Worm (Caenorhabditis elegans) whole organism, L3 larva: ENCODE data around the gene elpc-3.

Experiments
- aly-2 ChIP-seq: fragments of 150-350 bp; optimal IDR thresholded peaks from 2 replicates; lab custom pipeline; 2014; ENCODE audit warnings: missing biosample characterization, missing genetic modification characterization
- ama-1 ChIP-seq: fragments of 150-350 bp; optimal IDR thresholded peaks from 2 replicates; lab custom pipeline; 2018
- ceh-28 ChIP-seq: fragments of 150-350 bp; optimal IDR thresholded peaks from 2 replicates; lab custom pipeline; 2014; ENCODE audit warnings: missing biosample characterization, missing genetic modification reagents, missing genetic modification characterization
- ceh-82 ChIP-seq: fragments of 150-350 bp; optimal IDR thresholded peaks from 2 replicates; lab custom pipeline; 2014; ENCODE audit warnings: missing biosample characterization, missing genetic modification characterization
- elt-1 ChIP-seq: fragments of 150-350 bp; optimal IDR thresholded peaks from 2 replicates; lab custom pipeline; 2014; ENCODE audit warnings: missing biosample characterization, missing genetic modification characterization
- eor-1 ChIP-seq, 2 experiments: fragments of 150-350 bp; optimal IDR thresholded peaks; 2 replicates each; lab custom pipeline; 2014 to 2018; ENCODE audit warnings: missing biosample characterization in 2 of 2, missing genetic modification characterization in 2 of 2
- fkh-2 ChIP-seq: fragments of 150-350 bp; optimal IDR thresholded peaks from 2 replicates; lab custom pipeline; 2014; ENCODE audit warnings: missing biosample characterization, missing genetic modification reagents, missing genetic modification characterization
- fos-1 ChIP-seq: fragments of 150-350 bp; optimal IDR thresholded peaks from 2 replicates; lab custom pipeline; 2014; ENCODE audit warnings: missing biosample characterization, missing genetic modification characterization
- jun-1 ChIP-seq: fragments of 150-350 bp; optimal IDR thresholded peaks from 2 replicates; lab custom pipeline; 2014; ENCODE audit warnings: missing biosample characterization, missing genetic modification reagents, missing genetic modification characterization
- lin-15B ChIP-seq: fragments of 150-350 bp; optimal IDR thresholded peaks from 2 replicates; lab custom pipeline; 2014; ENCODE audit warnings: missing biosample characterization, missing genetic modification characterization
- lsy-12 ChIP-seq: sonication (generic microtip); optimal IDR thresholded peaks from 2 replicates; lab custom pipeline; 2016; ENCODE audit warnings: mild to moderate bottlenecking, missing genetic modification characterization, missing compliant biosample characterization
- mdl-1 ChIP-seq: fragments of 150-350 bp; optimal IDR thresholded peaks from 2 replicates; lab custom pipeline; 2014; ENCODE audit warnings: missing biosample characterization, missing genetic modification characterization
- nfya-1 ChIP-seq: sonication (generic microtip); optimal IDR thresholded peaks from 2 replicates; lab custom pipeline; 2017; ENCODE audit warnings: missing genetic modification characterization, mild to moderate bottlenecking, missing compliant biosample characterization, antibody characterized with exemption, moderate library complexity; ENCODE audit not compliant: insufficient read depth
- nhr-11 ChIP-seq: fragments of 150-350 bp; optimal IDR thresholded peaks from 2 replicates; lab custom pipeline; 2014; ENCODE audit warnings: missing biosample characterization, missing genetic modification characterization
- nhr-23 ChIP-seq: fragments of 150-350 bp; optimal IDR thresholded peaks from 2 replicates; lab custom pipeline; 2014; ENCODE audit warnings: missing biosample characterization, missing genetic modification reagents, missing genetic modification characterization
- nhr-237 ChIP-seq: fragments of 150-350 bp; optimal IDR thresholded peaks from 2 replicates; lab custom pipeline; 2014; ENCODE audit warnings: missing biosample characterization, missing genetic modification characterization
- nhr-25 ChIP-seq: sonication (generic microtip); optimal IDR thresholded peaks from 2 replicates; lab custom pipeline; 2017; ENCODE audit warnings: missing biosample characterization, missing genetic modification characterization
- nhr-28 ChIP-seq: fragments of 150-350 bp; optimal IDR thresholded peaks from 2 replicates; lab custom pipeline; 2014; ENCODE audit warnings: missing biosample characterization, missing genetic modification characterization
- nhr-43 ChIP-seq: sonication (generic microtip); optimal IDR thresholded peaks from 2 replicates; lab custom pipeline; 2016; ENCODE audit warnings: mild to moderate bottlenecking, missing genetic modification characterization, missing compliant biosample characterization; ENCODE audit not compliant: poor library complexity, severe bottlenecking
- nhr-67 ChIP-seq: fragments of 150-350 bp; optimal IDR thresholded peaks from 2 replicates; lab custom pipeline; 2014; ENCODE audit warnings: missing biosample characterization, missing genetic modification characterization
- nhr-76 ChIP-seq: fragments of 150-350 bp; sonication (generic microtip); optimal IDR thresholded peaks from 5 replicates; lab custom pipeline; 2014; ENCODE audit warnings: missing biosample characterization, missing genetic modification characterization
- nhr-77 ChIP-seq: fragments of 150-350 bp; optimal IDR thresholded peaks from 2 replicates; lab custom pipeline; 2014; ENCODE audit warnings: missing biosample characterization, missing genetic modification characterization
- pha-4 ChIP-seq: fragments of 150-350 bp; optimal IDR thresholded peaks from 2 replicates; lab custom pipeline; 2014; ENCODE audit warnings: missing biosample characterization, missing genetic modification reagents, missing genetic modification characterization
- skn-1 ChIP-seq: fragments of 150-350 bp; optimal IDR thresholded peaks from 2 replicates; lab custom pipeline; 2014; ENCODE audit warnings: missing biosample characterization, missing genetic modification characterization
- snpc-4 ChIP-seq: fragments of 150-350 bp; optimal IDR thresholded peaks from 2 replicates; lab custom pipeline; 2014; ENCODE audit warnings: missing biosample characterization, missing genetic modification characterization
- tbx-2 ChIP-seq: sonication (generic microtip); optimal IDR thresholded peaks from 2 replicates; lab custom pipeline; 2016; ENCODE audit warnings: mild to moderate bottlenecking, missing genetic modification characterization, missing compliant biosample characterization
- unc-39 ChIP-seq: sonication (generic microtip); optimal IDR thresholded peaks from 4 replicates; lab custom pipeline; 2017; ENCODE audit warnings: missing biosample characterization, missing genetic modification characterization
- unc-62 ChIP-seq: fragments of 150-350 bp; sonication (generic microtip); optimal IDR thresholded peaks from 4 replicates; lab custom pipeline; 2014; ENCODE audit warnings: missing biosample characterization, missing genetic modification reagents, missing genetic modification characterization
- ztf-4 ChIP-seq: fragments of 150-350 bp; optimal IDR thresholded peaks from 2 replicates; lab custom pipeline; 2014; ENCODE audit warnings: missing biosample characterization, missing genetic modification characterization

elpc-3 gene

DNA sequence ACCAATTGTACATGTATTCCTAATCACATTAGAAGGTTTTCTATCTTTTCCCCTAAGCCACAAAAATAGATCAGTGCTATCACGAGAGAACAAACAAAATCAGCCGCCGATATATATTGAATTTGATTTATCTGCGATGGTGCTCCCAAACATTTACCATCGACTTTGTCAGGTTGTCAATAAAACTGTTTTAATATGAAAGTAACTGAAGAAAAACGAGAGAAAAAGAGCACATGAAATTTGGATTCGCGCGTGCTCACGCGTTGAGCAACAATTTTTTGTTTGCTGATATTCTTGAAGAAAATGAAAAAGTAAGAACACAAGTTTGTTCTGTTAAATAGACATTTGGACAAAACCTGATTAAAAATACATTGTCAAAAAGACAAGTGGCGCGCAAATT, 7.6 kb upstream of the elpc-3 start:
- TF ChIP-seq nhr-23 (no peak), unc-62 (GFP tag; lab: Kevin White, UChicago) (no peak), eor-1 (tag; optimal IDR thresholded peaks at IDR 0.05; lab: Kevin White, UChicago) (no peak), pha-4 (tag; lab: Kevin White, UChicago) (peak; percentile 76), fos-1 (tag; lab: Kevin White, UChicago) (no peak), ceh-82 (tag; lab: Kevin White, UChicago) (no peak), nhr-28 (tag; lab: Kevin White, UChicago) (no peak), nhr-67 (tag; lab: Kevin White, UChicago) (no peak)

DNA sequence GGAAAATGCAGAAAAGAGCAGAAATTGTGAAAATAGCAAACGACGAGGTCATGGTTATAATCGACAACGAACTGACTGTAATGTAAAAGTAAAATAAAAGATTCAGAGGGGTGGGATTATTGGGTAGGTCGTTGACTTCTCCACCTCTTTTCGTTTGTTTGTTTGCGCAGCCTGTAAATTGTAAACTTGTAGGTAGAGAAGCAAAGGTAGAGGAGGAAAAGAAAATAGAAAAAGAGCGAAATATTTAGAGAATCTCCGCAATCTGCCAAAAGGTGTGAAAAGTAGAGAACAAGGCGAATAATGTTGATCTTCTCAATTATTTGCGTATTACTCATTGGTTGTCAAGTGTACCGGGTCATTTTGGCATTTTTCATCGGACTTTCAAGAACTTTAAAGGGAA, 6.1 kb upstream of the elpc-3 start, which contains the start of gene ZK863.8:
Gene ZK863.8, minus strand, starts transcription at position 173 of the 400 bp plus-strand sequence.
- TF ChIP-seq nhr-43 (no peak), snpc-4 (tag; lab: Kevin White, UChicago) (no peak), eor-1 (tag; optimal IDR thresholded peaks at IDR 0.05; lab: Kevin White, UChicago) (no peak), jun-1 (tag; lab: Kevin White, UChicago) (no peak), nhr-28 (tag; lab: Kevin White, UChicago) (no peak), pha-4 (tag; lab: Kevin White, UChicago) (peak; percentile 91), skn-1 (tag; lab: Kevin White, UChicago) (no peak)

DNA sequence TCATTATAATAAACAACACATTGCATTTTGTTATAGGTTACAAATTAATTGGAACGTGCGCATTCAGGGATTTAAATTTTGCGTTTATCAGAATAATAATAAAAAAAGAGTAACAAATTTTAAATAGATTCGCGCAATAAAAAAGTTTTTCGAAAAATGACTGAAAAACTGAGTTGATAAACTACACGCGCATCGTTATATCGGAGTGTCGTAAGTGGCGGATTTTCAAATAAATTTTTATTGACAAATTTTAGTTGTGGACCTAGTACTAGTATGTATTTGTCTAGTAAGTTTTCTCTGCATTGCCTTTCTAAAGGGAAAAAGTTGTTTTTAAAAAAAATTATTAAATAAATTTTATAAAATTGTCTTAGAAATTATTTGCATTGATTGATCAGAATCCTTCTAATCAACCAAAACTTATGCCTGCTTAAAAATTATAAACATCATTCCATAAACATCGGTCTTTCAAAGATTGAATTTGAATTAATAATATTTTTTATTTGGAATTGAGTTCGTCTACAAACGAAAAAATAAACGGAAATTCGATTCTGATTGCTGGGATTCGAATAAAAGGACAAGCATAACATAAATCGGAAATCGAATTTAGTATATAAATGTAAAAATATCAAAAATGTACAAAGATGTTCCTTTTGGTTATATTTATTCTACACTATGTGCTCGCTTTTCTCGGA, 3.2 kb upstream of the elpc-3 start, which contains the start of gene srd-4:
Gene srd-4, plus strand, starts transcription at position 642 of the 692 bp plus-strand sequence.
- no peak for TF ChIP-seq eor-1 (tag; optimal IDR thresholded peaks at IDR 0.05; lab: Kevin White, UChicago)
- peak; percentile 4 for TF ChIP-seq lin-15B (tag; lab: Kevin White, UChicago)
- no peak for TF ChIP-seq lsy-12 (tag; lab: Kevin White, UChicago)
- TF ChIP-seq fos-1 (tag; lab: Kevin White, UChicago): no peak
- no peak for TF ChIP-seq ztf-4 (tag; lab: Kevin White, UChicago)
- TF ChIP-seq nhr-77 (tag; lab: Kevin White, UChicago): no peak
- peak; percentile 0 for TF ChIP-seq nhr-23
- no peak for TF ChIP-seq tbx-2 (tag; lab: Kevin White, UChicago)

DNA sequence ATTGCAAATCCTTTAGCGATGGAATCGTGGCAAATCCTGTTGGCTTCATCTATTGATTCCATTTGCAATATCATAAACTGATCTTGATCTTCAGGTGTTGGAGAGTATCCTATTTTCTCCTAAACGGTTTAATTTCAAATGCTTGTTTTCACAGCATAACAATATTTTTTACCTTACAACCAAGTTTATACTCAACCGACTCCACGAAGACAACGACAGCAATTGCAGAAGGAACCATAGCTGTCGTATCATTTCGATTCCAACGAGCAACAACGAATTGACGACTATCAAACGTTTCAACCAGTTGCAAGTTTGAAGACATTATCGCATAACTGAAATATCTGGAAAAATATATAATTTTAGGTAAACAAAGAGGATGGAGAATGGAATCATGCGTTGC, 2.6 kb upstream of the elpc-3 start, which contains the start of gene usip-1:
Gene usip-1, minus strand, starts transcription at position 341 of the 400 bp plus-strand sequence.
- TF ChIP-seq nhr-43: no peak
- no peak for TF ChIP-seq fkh-2 (tag; lab: Kevin White, UChicago)
- no peak for TF ChIP-seq tbx-2 (tag; lab: Kevin White, UChicago)
- no peak for TF ChIP-seq unc-39
- no peak for TF ChIP-seq nhr-25
- no peak for TF ChIP-seq jun-1 (tag; lab: Kevin White, UChicago)

DNA sequence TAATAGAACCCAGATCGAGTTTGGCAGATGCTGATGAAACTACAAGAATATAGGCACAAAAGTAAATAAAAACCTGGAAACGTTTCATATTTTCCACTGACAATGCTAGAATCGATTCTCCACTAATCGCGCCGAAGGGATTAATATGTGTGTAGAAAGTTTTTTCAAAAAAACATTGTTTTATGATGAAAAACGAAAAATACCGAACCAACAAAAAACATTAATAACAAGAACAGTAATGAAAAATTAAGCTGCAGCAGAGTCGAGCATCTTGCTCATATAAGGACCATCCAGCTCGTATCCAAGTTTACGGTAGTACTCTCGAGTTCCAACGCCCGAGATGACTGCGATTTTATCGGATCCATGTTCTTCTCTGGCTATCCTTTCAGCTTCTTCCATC, 1.9 kb downstream of the elpc-3 start, which contains the start of gene clec-224:
Gene clec-224, minus strand, starts transcription at position 101 of the 400 bp plus-strand sequence.
- TF ChIP-seq nfya-1 (tag; lab: Kevin White, UChicago) (no peak), pha-4 (tag; lab: Kevin White, UChicago) (no peak), ceh-28 (tag; lab: Kevin White, UChicago) (no peak), aly-2 (tag; lab: Kevin White, UChicago) (no peak), nhr-237 (tag; lab: Kevin White, UChicago) (no peak)

DNA sequence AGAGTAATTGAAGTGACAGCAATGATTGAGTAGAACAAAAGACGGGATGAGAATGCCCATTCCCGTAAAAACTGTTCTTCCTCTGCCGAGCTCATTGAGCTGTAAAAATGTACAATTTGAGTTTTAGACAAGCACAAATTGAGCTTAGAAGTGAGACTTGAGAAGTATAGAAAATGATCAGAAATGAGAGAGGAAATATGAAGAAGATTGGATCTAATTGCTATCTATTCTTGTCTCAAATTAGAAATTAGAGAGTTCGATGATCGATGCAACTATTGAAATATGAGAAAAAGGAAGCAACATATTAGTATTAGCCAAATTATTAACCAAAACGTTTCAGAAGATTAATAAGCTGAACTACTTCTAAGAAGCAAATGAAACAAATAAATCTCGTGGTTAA, 11.1 kb downstream of the elpc-3 start, which contains the start of gene ZK863.1:
Gene ZK863.1, minus strand, starts transcription at position 101 of the 400 bp plus-strand sequence.
- TF ChIP-seq ama-1 (no peak), tbx-2 (tag; lab: Kevin White, UChicago) (no peak), snpc-4 (tag; lab: Kevin White, UChicago) (no peak), nhr-76 (no peak), nhr-11 (tag; lab: Kevin White, UChicago) (no peak), skn-1 (tag; lab: Kevin White, UChicago) (no peak), fos-1 (tag; lab: Kevin White, UChicago) (no peak), mdl-1 (tag; lab: Kevin White, UChicago) (no peak), nhr-237 (tag; lab: Kevin White, UChicago) (no peak), elt-1 (tag; lab: Kevin White, UChicago) (no peak), nhr-67 (tag; lab: Kevin White, UChicago) (no peak)
- TF ChIP-seq, all 47 proteins: peak for 0
